Worm (Caenorhabditis elegans): ENCODE measurements around the gene F36D4.4.

DNA sequence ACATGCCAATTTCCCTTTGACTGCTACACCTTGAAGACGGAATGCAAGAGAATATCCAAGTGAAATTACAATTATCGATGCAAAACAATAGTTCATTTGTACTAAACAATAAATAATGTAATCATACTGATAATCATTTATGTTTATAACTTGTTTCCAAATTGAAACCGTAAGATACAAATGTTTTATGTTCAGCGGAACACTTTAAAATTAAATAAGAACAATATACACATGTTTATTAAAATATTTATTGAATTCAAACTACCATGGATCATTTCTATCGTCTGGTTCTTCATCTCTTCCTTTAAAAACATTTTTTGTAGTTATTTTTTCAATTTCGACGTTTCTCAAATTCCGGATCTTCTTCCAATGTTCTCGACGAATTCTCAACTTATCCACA, 59.0 kb downstream of the F36D4.4 start, which contains the start of gene ttr-40:
- TF ChIP-seq him-1 (tag; optimal IDR thresholded peaks at IDR 0.05) (no peak), dao-5 (tag; optimal IDR thresholded peaks at IDR 0.05) (no peak)
